Fruit fly (Drosophila melanogaster): ENCODE data around the gene Culd.

Gene Culd

DNA sequence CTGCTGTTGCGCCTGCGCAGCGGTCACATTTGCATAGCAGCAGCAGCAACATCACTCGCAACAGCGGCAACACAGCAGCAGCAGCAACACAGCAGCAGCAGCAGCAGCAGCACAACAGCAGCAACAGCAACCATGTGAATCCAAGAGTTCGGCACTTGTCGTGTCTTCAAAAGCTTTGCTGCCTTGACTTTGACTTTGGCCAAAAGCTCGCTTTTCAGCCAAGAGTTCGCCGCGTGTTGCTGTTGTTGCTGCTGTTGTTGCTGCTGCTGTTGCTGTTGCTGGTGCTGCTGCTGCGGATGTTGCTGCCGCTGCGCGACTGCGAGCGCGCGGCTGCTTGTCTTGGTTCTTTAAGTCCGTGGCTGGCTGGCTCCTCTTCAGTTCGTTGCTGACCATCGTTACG, 15.9 kb upstream of the Culd start, which contains the start of gene ImpE1 (continued):
- TF ChIP-seq fd3F (GFP tag; optimal IDR thresholded peaks at IDR 0.05): no peak
- TF ChIP-seq CG5245 (GFP tag; optimal IDR thresholded peaks at IDR 0.05): no peak
- peak; percentile 24 for TF ChIP-seq nom (GFP tag; optimal IDR thresholded peaks at IDR 0.05)
- TF ChIP-seq Vsx1 (GFP tag; optimal IDR thresholded peaks at IDR 0.05): no peak
- TF ChIP-seq Ets65A (GFP tag): peak; percentile 35
- no peak for TF ChIP-seq CG18011 (GFP tag; optimal IDR thresholded peaks at IDR 0.05)
- peak; percentile 73 for TF ChIP-seq Adf1 (GFP tag; IDR thresholded peaks at IDR 0.05)
- TF ChIP-seq CG15696 (tag; optimal IDR thresholded peaks at IDR 0.05): no peak
- TF ChIP-seq eve (GFP tag; optimal IDR thresholded peaks at IDR 0.05): no peak
- TF ChIP-seq Dfd (GFP tag; optimal IDR thresholded peaks at IDR 0.05): peak in 1 of 2 experiments; percentile 89
- TF ChIP-seq ewg (GFP tag; optimal IDR thresholded peaks at IDR 0.05): no peak
- no peak for TF ChIP-seq CG4424 (GFP tag; optimal IDR thresholded peaks at IDR 0.05)
- 0 out of 2 replicates have a peak, but pooled peaks have one; percentile 23 for TF ChIP-seq klu (GFP tag; IDR thresholded peaks at IDR 0.05)
- TF ChIP-seq Deaf1 (tag; optimal IDR thresholded peaks at IDR 0.05): peak; percentile 80
- no peak for TF ChIP-seq tna (GFP tag; IDR thresholded peaks at IDR 0.05; ENCODE audit: partially characterized antibody)
- TF ChIP-seq CG6175 (GFP tag; IDR thresholded peaks at IDR 0.05): peak; percentile 75; the same call in 2 of the 3 replicates

DNA sequence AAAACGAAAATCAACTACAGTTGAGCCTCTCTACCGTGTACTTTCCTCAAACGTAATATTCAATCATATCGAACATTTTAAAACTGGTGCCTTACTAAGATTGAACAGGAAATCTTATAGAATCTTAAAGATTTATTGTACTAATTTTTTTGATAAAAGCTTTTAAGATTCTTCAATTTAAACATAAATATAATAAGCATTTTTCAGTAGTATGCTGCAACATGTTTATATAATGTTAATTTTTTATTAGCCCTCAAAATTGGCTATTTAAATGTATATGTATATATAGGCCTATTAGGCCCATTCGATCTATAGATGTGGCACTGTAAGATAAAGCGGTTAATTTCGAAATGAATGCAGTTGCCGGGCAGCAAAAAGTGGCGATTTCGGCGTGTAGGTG, 15.4 kb upstream of the Culd start:
- TF ChIP-seq slou (GFP tag; optimal IDR thresholded peaks at IDR 0.05) (no peak), bab2 (GFP tag; optimal IDR thresholded peaks at IDR 0.05) (no peak), E2f2 (GFP tag; IDR thresholded peaks at IDR 0.05) (no peak), Rfx (GFP tag; IDR thresholded peaks at IDR 0.05) (no peak), CG17802 (tag; optimal IDR thresholded peaks at IDR 0.05) (no peak), CG15073 (GFP tag; optimal IDR thresholded peaks at IDR 0.05) (no peak), CG12155 (GFP tag; optimal IDR thresholded peaks at IDR 0.05) (no peak), H15 (GFP tag; IDR thresholded peaks at IDR 0.05) (no peak), CG8765 (GFP tag; IDR thresholded peaks at IDR 0.05) (no peak)

DNA sequence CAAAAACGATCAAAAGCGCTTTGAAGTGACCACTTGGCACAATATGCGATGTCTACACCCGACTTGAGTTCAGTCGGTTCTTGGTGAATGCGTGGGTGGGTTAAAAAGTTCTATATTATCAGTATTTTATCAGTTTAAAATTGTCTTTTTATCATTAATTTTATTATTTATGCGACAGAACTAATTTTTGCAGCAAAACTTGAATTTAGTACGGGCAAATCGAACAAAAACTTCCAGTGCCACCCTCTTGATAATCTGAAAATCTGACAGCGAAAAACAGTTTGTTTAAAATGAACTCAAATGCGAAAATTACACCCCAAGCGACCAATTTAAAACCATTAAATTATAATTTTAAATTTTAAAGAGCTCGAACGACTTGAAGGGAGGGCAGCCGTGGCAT, 14.8 kb upstream of the Culd start:
- TF ChIP-seq br (optimal IDR thresholded peaks at IDR 0.05) (no peak), row (GFP tag; IDR thresholded peaks at IDR 0.05) (0 out of 3 replicates have a peak, but pooled peaks have one; percentile 36), CG18262 (tag; optimal IDR thresholded peaks at IDR 0.05) (no peak), ATbp (GFP tag; optimal IDR thresholded peaks at IDR 0.05) (no peak), Ets65A (GFP tag) (peak; percentile 40), Rfx (GFP tag; IDR thresholded peaks at IDR 0.05) (peak; percentile 28; the same call in 1 of the 2 replicates), lbe (GFP tag; optimal IDR thresholded peaks at IDR 0.05) (peak; percentile 9), sens (GFP tag) (peak; percentile 53), lmd (GFP tag; IDR thresholded peaks at IDR 0.05) (0 out of 2 replicates have a peak, but pooled peaks have one; percentile 11), prd (optimal IDR thresholded peaks at IDR 0.05) (no peak), prd (GFP tag; IDR thresholded peaks at IDR 0.05) (peak; percentile 17; the same call in 1 of the 3 replicates), MBD-R2 (GFP tag; IDR thresholded peaks at IDR 0.05) (no peak), CG2199 (GFP tag; IDR thresholded peaks at IDR 0.05) (no peak), vvl (GFP tag; IDR thresholded peaks at IDR 0.05) (0 out of 2 replicates have a peak, but pooled peaks have one; percentile 9), slbo (GFP tag; IDR thresholded peaks at IDR 0.05) (0 out of 2 replicates have a peak, but pooled peaks have one; percentile 27)

DNA sequence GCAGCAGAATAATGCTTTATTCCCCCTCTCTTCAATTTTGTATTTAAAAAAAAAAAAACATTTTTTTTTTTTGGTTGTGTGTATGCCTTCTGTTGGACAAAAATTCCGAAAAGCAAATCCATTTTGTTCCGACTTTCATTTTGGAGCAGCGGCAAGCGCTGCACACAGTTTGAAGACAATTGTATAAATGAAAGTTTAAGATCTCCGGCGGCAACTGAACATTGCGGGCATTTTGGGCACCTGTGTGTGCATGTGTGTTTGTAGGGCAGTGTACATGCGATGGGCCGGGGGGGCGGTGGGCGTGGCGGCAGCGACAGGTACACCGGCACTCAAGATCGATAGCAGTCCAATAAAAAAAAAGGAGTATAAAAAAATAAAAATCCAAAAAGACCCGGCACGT, 13.4 kb upstream of the Culd start:
- no peak for TF ChIP-seq HmgZ (tag; optimal IDR thresholded peaks at IDR 0.05)
- TF ChIP-seq CG6654 (GFP tag; optimal IDR thresholded peaks at IDR 0.05): peak; percentile 88

Data from whole organism, embryonic.